Worm (Caenorhabditis elegans): Measurements from ENCODE around the gene Y47D3A.32.

DNA sequence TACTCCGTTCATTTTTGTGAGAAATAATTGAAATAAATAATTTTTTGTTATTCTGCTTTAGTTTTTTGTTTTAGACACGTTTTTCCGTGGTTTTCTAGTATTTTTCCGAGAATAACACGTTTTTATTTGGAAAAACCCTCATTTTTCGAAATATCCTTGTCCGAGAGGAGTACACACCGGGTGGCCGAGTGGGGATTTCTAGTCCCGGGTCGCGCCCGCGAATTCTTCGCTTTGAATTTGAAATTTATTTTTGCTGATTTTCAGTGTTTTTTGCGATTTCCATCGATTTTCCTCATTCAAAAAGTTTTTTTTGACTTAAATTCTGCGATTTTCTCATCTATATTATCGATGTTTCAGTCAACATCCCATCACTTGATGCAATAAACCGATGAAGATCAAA, 38.4 kb downstream of the Y47D3A.32 start, which contains the start of the genes gly-9, mib-1 and smc-3:
- no peak for TF ChIP-seq ama-1 (optimal IDR thresholded peaks at IDR 0.05)
- no peak for TF ChIP-seq ceh-24 (tag; optimal IDR thresholded peaks at IDR 0.05)
